Fruit fly (Drosophila melanogaster) Kc167 (cell line): Measurements from ENCODE around the gene CG6843.

Source experiments
- Myc ChIP-seq: fragments of >200 bp; optimal IDR thresholded peaks from 2 replicates; lab custom pipeline; 2017; ENCODE audit warnings: missing external identifiers
- Sin3A ChIP-seq: fragments of >200 bp; optimal IDR thresholded peaks from 2 replicates; lab custom pipeline; 2018; ENCODE audit warnings: missing external identifiers
- h ChIP-seq: fragments of >200 bp; optimal IDR thresholded peaks from 3 replicates; lab custom pipeline; 2018; ENCODE audit warnings: missing external identifiers
- insv ChIP-seq: fragments of >200 bp; optimal IDR thresholded peaks from 3 replicates; lab custom pipeline; 2018; ENCODE audit warnings: missing external identifiers
- psq ChIP-seq: fragments of >200 bp; optimal IDR thresholded peaks from 2 replicates; lab custom pipeline; 2017; ENCODE audit warnings: missing external identifiers
- ttk ChIP-seq: sonication (Bioruptor generic); optimal IDR thresholded peaks from 2 replicates; lab custom pipeline; 2017; ENCODE audit warnings: missing external identifiers

Gene CG6843

dm6 chr3L:18901411-18901810, at the start of gene CG6843, which contains the start of gene arx:
CG6843 (plus strand) TSS chr3L:18901594.
arx (minus strand) TSS chr3L:18901554.
- TF ChIP-seq insv (lab: Kevin White, UChicago): no peak
- no peak for TF ChIP-seq Myc (lab: Kevin White, UChicago)
- no peak for TF ChIP-seq h

dm6 chr3L:18852223-18852622, 49.2 kb upstream of the CG6843 start:
- TF ChIP-seq h: no peak
- TF ChIP-seq Sin3A (lab: Kevin White, UChicago): no peak
- TF ChIP-seq Myc (lab: Kevin White, UChicago): no peak
- no peak for TF ChIP-seq ttk (lab: Kevin White, UChicago)
- TF ChIP-seq insv (lab: Kevin White, UChicago): no peak
- no peak for TF ChIP-seq psq

- TF ChIP-seq insv (lab: Kevin White, UChicago) (no peak), psq (no peak), Myc (lab: Kevin White, UChicago) (no peak), h (no peak), ttk (lab: Kevin White, UChicago) (no peak), Sin3A (lab: Kevin White, UChicago) (no peak)
Observed at dm6 chr3L:18853439-18853838, 48.0 kb upstream of the CG6843 start.

- TF ChIP-seq h: no peak
- TF ChIP-seq insv (lab: Kevin White, UChicago): no peak
- TF ChIP-seq Sin3A (lab: Kevin White, UChicago): no peak
- TF ChIP-seq ttk (lab: Kevin White, UChicago): no peak
- no peak for TF ChIP-seq Myc (lab: Kevin White, UChicago)
- TF ChIP-seq psq: no peak
Observed at dm6 chr3L:18854412-18854811, 47.0 kb upstream of the CG6843 start.

- TF ChIP-seq Sin3A (lab: Kevin White, UChicago) (no peak), Myc (lab: Kevin White, UChicago) (no peak), h (no peak), insv (lab: Kevin White, UChicago) (no peak), ttk (lab: Kevin White, UChicago) (no peak), psq (no peak)
Observed at dm6 chr3L:18860467-18860866, 40.9 kb upstream of the CG6843 start.

dm6 chr3L:18861893-18862292, 39.5 kb upstream of the CG6843 start:
- TF ChIP-seq Myc (lab: Kevin White, UChicago) (no peak), insv (lab: Kevin White, UChicago) (no peak), Sin3A (lab: Kevin White, UChicago) (no peak), h (no peak), psq (no peak), ttk (lab: Kevin White, UChicago) (no peak)

dm6 chr3L:18863327-18863726, 38.1 kb upstream of the CG6843 start, which contains the start of gene CG6865:
CG6865 (plus strand) TSS chr3L:18863647.
- TF ChIP-seq Myc (lab: Kevin White, UChicago): no peak
- TF ChIP-seq insv (lab: Kevin White, UChicago): no peak
- no peak for TF ChIP-seq psq
- no peak for TF ChIP-seq ttk (lab: Kevin White, UChicago)
- no peak for TF ChIP-seq Sin3A (lab: Kevin White, UChicago)
- no peak for TF ChIP-seq h

- TF ChIP-seq Myc (lab: Kevin White, UChicago): no peak
- TF ChIP-seq Sin3A (lab: Kevin White, UChicago): no peak
- no peak for TF ChIP-seq h
- TF ChIP-seq psq: no peak
- TF ChIP-seq ttk (lab: Kevin White, UChicago): no peak
- TF ChIP-seq insv (lab: Kevin White, UChicago): no peak
Observed at dm6 chr3L:18865447-18866367, 35.7 kb upstream of the CG6843 start, which contains the start of gene CG14074. CG14074 (plus strand) TSS chr3L:18866225.

- TF ChIP-seq Myc (lab: Kevin White, UChicago) (no peak), h (no peak), ttk (lab: Kevin White, UChicago) (no peak), insv (lab: Kevin White, UChicago) (no peak), psq (no peak), Sin3A (lab: Kevin White, UChicago) (no peak)
Observed at dm6 chr3L:18867521-18867920, 33.9 kb upstream of the CG6843 start, which contains the start of gene Dysb. Dysb (plus strand) TSS chr3L:18867771.

- no peak for TF ChIP-seq h
- TF ChIP-seq insv (lab: Kevin White, UChicago): no peak
- no peak for TF ChIP-seq Sin3A (lab: Kevin White, UChicago)
- no peak for TF ChIP-seq Myc (lab: Kevin White, UChicago)
- no peak for TF ChIP-seq ttk (lab: Kevin White, UChicago)
- no peak for TF ChIP-seq psq
Observed at dm6 chr3L:18869035-18869826, 32.2 kb upstream of the CG6843 start, which contains the start of gene Grx1. Grx1 (plus strand) TSS chr3L:18869230.

dm6 chr3L:18870027-18870426, 31.4 kb upstream of the CG6843 start, which contains the start of gene Blos3:
Blos3 (plus strand) TSS chr3L:18870224.
- no peak for TF ChIP-seq psq

dm6 chr3L:18872440-18872839, 29.0 kb upstream of the CG6843 start, which contains the start of the genes Rad9 and Uggt:
Rad9 (minus strand) TSS chr3L:18872553.
Uggt (plus strand) TSS chr3L:18872747.
- TF ChIP-seq h (no peak), Sin3A (lab: Kevin White, UChicago) (no peak), insv (lab: Kevin White, UChicago) (no peak), Myc (lab: Kevin White, UChicago) (no peak), psq (no peak), ttk (lab: Kevin White, UChicago) (no peak)
